Worm (Caenorhabditis elegans) whole organism, late embryonic: ENCODE results near the gene mrpl-41.

ENCODE experiments used
- ama-1 ChIP-seq: fragments of 150-350 bp; optimal IDR thresholded peaks from 2 replicates; lab custom pipeline; 2014
- ceh-14 ChIP-seq: sonication (generic microtip); optimal IDR thresholded peaks from 2 replicates; lab custom pipeline; 2016; ENCODE audit warnings: missing genotype, missing genetic modification characterization, missing compliant biosample characterization
- ceh-2 ChIP-seq: sonication (generic microtip); optimal IDR thresholded peaks from 2 replicates; lab custom pipeline; 2016; ENCODE audit warnings: missing genotype, missing genetic modification characterization, missing compliant biosample characterization
- che-1 ChIP-seq: sonication (generic microtip); optimal IDR thresholded peaks from 2 replicates; lab custom pipeline; 2016; ENCODE audit warnings: mild to moderate bottlenecking, missing genetic modification characterization, missing compliant biosample characterization
- ets-4 ChIP-seq: sonication (generic microtip); optimal IDR thresholded peaks from 2 replicates; lab custom pipeline; 2016; ENCODE audit warnings: missing genetic modification characterization, missing compliant biosample characterization
- hlh-30 ChIP-seq: sonication (generic microtip); optimal IDR thresholded peaks from 2 replicates; lab custom pipeline; 2017; ENCODE audit warnings: antibody characterized with exemption, missing genetic modification characterization, missing compliant biosample characterization; ENCODE audit not compliant: insufficient read depth
- lin-11 ChIP-seq: fragments of 200-800 bp; sonication (Bioruptor generic); optimal IDR thresholded peaks from 2 replicates; lab custom pipeline; 2018; ENCODE audit warnings: mild to moderate bottlenecking, missing genetic modification characterization, missing compliant biosample characterization
- nhr-11 ChIP-seq: fragments of 150-350 bp; optimal IDR thresholded peaks from 2 replicates; lab custom pipeline; 2014; ENCODE audit warnings: missing biosample characterization, missing genetic modification characterization
- pat-9 ChIP-seq: fragments of 200-800 bp; sonication (Bioruptor generic); optimal IDR thresholded peaks from 2 replicates; lab custom pipeline; 2018; ENCODE audit warnings: mild to moderate bottlenecking, missing genetic modification characterization, moderate library complexity, missing compliant biosample characterization
- pha-4 ChIP-seq: fragments of 150-350 bp; optimal IDR thresholded peaks from 2 replicates; lab custom pipeline; 2018; ENCODE audit warnings: missing biosample characterization, missing genetic modification reagents, missing genetic modification characterization
- pqm-1 ChIP-seq: sonication (generic microtip); optimal IDR thresholded peaks from 2 replicates; lab custom pipeline; 2016; ENCODE audit warnings: missing genetic modification characterization, missing compliant biosample characterization
- pros-1 ChIP-seq: fragments of 150-350 bp; optimal IDR thresholded peaks from 2 replicates; lab custom pipeline; 2014; ENCODE audit warnings: missing biosample characterization, missing genetic modification reagents, missing genetic modification characterization
- sdc-2 ChIP-seq: sonication (generic microtip); optimal IDR thresholded peaks from 2 replicates; lab custom pipeline; 2016; ENCODE audit warnings: missing genotype, missing genetic modification characterization, missing compliant biosample characterization
- ztf-16 ChIP-seq: sonication (generic microtip); optimal IDR thresholded peaks from 2 replicates; lab custom pipeline; 2017; ENCODE audit warnings: missing genetic modification characterization, missing compliant biosample characterization

ce11 chrII:332419-332818 lies 43.7 kb downstream of the mrpl-41 start, which contains the start of gene cbn-1:
- TF ChIP-seq nhr-11 (tag; lab: Kevin White, UChicago) (no peak), pha-4 (tag; lab: Kevin White, UChicago) (no peak), ets-4 (no peak), ceh-14 (tag; lab: Kevin White, UChicago) (no peak), ama-1 (lab: Kevin White, UChicago) (no peak), pqm-1 (no peak), pat-9 (tag; lab: Kevin White, UChicago) (no peak), lin-11 (tag; lab: Kevin White, UChicago) (no peak), ceh-2 (tag; lab: Kevin White, UChicago) (no peak), hlh-30 (tag; lab: Kevin White, UChicago) (no peak), ztf-16 (tag; lab: Kevin White, UChicago) (no peak), pros-1 (tag; lab: Kevin White, UChicago) (no peak), sdc-2 (tag; lab: Kevin White, UChicago) (no peak), che-1 (tag; lab: Kevin White, UChicago) (no peak)
